Fruit fly (Drosophila melanogaster): ENCODE results near the gene CG9154.

CG9154 gene

DNA sequence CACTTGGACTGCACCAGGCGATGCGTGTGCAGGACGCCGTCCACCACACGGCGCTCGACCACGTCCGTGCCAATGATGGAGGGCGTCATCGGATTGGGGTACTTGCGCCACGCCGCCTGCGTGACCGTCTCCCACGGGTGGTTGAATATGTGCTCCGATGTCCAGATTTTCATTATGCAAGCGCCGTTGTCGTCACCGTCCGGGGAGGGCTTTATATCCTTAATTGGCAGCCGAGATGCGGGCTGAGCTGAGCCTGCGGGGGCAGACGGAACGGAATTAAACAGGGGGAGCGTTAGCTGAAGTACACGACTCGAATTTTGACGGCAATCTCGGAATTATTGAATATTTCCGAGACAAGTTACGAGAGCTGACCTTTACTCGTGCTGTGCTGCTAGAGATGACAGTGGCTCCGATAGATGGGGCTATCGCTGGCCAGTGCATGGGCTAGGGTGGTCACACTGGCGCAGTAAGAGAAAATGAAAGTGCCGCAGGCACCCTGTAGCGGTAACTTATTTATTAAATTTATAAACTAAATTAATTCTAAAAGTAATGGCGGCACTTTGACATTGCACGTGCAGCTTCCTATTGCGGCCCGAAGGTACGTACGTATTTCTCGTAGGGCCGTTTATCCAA, 22.8 kb downstream of the CG9154 start, which contains the start of gene IPIP (continued):
- TF ChIP-seq CG3838 (GFP tag; optimal IDR thresholded peaks at IDR 0.05) (no peak), org-1 (GFP tag; optimal IDR thresholded peaks at IDR 0.05) (no peak), CG4360 (GFP tag; IDR thresholded peaks at IDR 0.05) (no peak), CG11695 (GFP tag; IDR thresholded peaks at IDR 0.05) (no peak), CG16779 (GFP tag; IDR thresholded peaks at IDR 0.05) (0 out of 2 replicates have a peak, but pooled peaks have one; percentile 50), sr (GFP tag; IDR thresholded peaks at IDR 0.05) (0 out of 3 replicates have a peak, but pooled peaks have one; percentile 3), ham (GFP tag; IDR thresholded peaks at IDR 0.05) (no peak), Xbp1 (GFP tag; optimal IDR thresholded peaks at IDR 0.05) (peak; percentile 47), CG11456 (GFP tag; IDR thresholded peaks at IDR 0.05) (peak; percentile 75), Hand (GFP tag; optimal IDR thresholded peaks at IDR 0.05) (no peak), CG18764 (GFP tag; optimal IDR thresholded peaks at IDR 0.05) (no peak), Trl (optimal IDR thresholded peaks at IDR 0.05) (no peak), Trl (GFP tag; optimal IDR thresholded peaks at IDR 0.05) (no peak), Doc3 (GFP tag; IDR thresholded peaks at IDR 0.05; ENCODE audit: partially characterized antibody) (peak; percentile 73), vvl (GFP tag; IDR thresholded peaks at IDR 0.05) (peak; percentile 67), nom (GFP tag; optimal IDR thresholded peaks at IDR 0.05) (peak; percentile 59), wor (GFP tag; IDR thresholded peaks at IDR 0.05) (no peak), CG13123 (GFP tag; optimal IDR thresholded peaks at IDR 0.05) (no peak), danr (GFP tag; IDR thresholded peaks at IDR 0.05) (no peak), bcd (GFP tag; optimal IDR thresholded peaks at IDR 0.05) (peak; percentile 16), sima (GFP tag; optimal IDR thresholded peaks at IDR 0.05) (no peak), CG15514 (GFP tag; optimal IDR thresholded peaks at IDR 0.05) (peak; percentile 64), wek (GFP tag; optimal IDR thresholded peaks at IDR 0.05) (no peak), bbx (GFP tag; IDR thresholded peaks at IDR 0.05; ENCODE audit: partially characterized antibody) (peak; percentile 87), pb (GFP tag; optimal IDR thresholded peaks at IDR 0.05) (no peak), HLH54F (GFP tag; optimal IDR thresholded peaks at IDR 0.05) (peak; percentile 34), disco-r (GFP tag; optimal IDR thresholded peaks at IDR 0.05) (no peak), CG12299 (tag; optimal IDR thresholded peaks at IDR 0.05) (no peak), CG3281 (GFP tag; optimal IDR thresholded peaks at IDR 0.05) (peak; percentile 7), CG8944 (GFP tag; optimal IDR thresholded peaks at IDR 0.05) (no peak), CG18599 (GFP tag; optimal IDR thresholded peaks at IDR 0.05) (peak; percentile 15), Deaf1 (tag; optimal IDR thresholded peaks at IDR 0.05) (peak; percentile 68), D19B (GFP tag; optimal IDR thresholded peaks at IDR 0.05) (no peak), CG2199 (GFP tag; IDR thresholded peaks at IDR 0.05) (peak; percentile 56; the same call in 1 of the 3 replicates), CG3995 (GFP tag; optimal IDR thresholded peaks at IDR 0.05) (no peak), CG9727 (GFP tag; optimal IDR thresholded peaks at IDR 0.05) (peak; percentile 39), br (optimal IDR thresholded peaks at IDR 0.05) (no peak), CG31224 (GFP tag; IDR thresholded peaks at IDR 0.05) (no peak), lov (optimal IDR thresholded peaks at IDR 0.05) (no peak), lov (GFP tag; IDR thresholded peaks at IDR 0.05) (peak; percentile 60; the same call in 1 of the 3 replicates), CG13424 (tag; optimal IDR thresholded peaks at IDR 0.05) (peak; percentile 17), kni (GFP tag; optimal IDR thresholded peaks at IDR 0.05) (no peak), hth (optimal IDR thresholded peaks at IDR 0.05) (no peak), pfk (GFP tag; optimal IDR thresholded peaks at IDR 0.05) (no peak), CG6791 (GFP tag; IDR thresholded peaks at IDR 0.05; ENCODE audit: partially characterized antibody) (peak; percentile 87), pnt (GFP tag; optimal IDR thresholded peaks at IDR 0.05) (no peak), CG6654 (GFP tag; optimal IDR thresholded peaks at IDR 0.05) (no peak), grau (tag; optimal IDR thresholded peaks at IDR 0.05) (peak; percentile 2), ac (GFP tag; optimal IDR thresholded peaks at IDR 0.05) (no peak), CG10654 (GFP tag; optimal IDR thresholded peaks at IDR 0.05) (no peak), Atf-2 (GFP tag; optimal IDR thresholded peaks at IDR 0.05) (no peak), CG1647 (GFP tag; optimal IDR thresholded peaks at IDR 0.05) (no peak)
